Fruit fly (Drosophila melanogaster) whole organism, embryonic: ENCODE results near the gene Mvd.

ENCODE experiments used
- Abd-B ChIP-seq: fragments of 200-800 bp; sonication (Bioruptor generic); optimal IDR thresholded peaks from 2 replicates; lab custom pipeline; 2018; ENCODE audit warnings: missing biosample characterization, mild to moderate bottlenecking, missing genetic modification characterization, moderate library complexity
- Antp ChIP-seq: fragments of 200-800 bp; sonication (Bioruptor generic); optimal IDR thresholded peaks from 3 replicates; lab custom pipeline; 2016; ENCODE audit warnings: missing biosample characterization, missing genetic modification characterization
- Atf6 ChIP-seq: fragments of 200-800 bp; sonication (Bioruptor generic); IDR thresholded peaks from 2 replicates; pipeline ENCODE4 v1.3.6; 2022; ENCODE audit warnings: missing biosample characterization, missing genetic modification characterization
- BEAF-32 ChIP-seq: fragments of 200-800 bp; sonication (Bioruptor generic); optimal IDR thresholded peaks from 3 replicates; lab custom pipeline; 2017; ENCODE audit warnings: missing biosample characterization, missing genetic modification characterization, mild to moderate bottlenecking, moderate library complexity, missing genetic modification reagents
- CG10147 ChIP-seq: fragments of 200-800 bp; sonication (Bioruptor generic); optimal IDR thresholded peaks from 2 replicates; lab custom pipeline; 2019; ENCODE audit warnings: missing biosample characterization, mild to moderate bottlenecking, missing genetic modification characterization, moderate library complexity
- CG10321 ChIP-seq: fragments of 200-800 bp; sonication (Bioruptor generic); IDR thresholded peaks from 2 replicates; pipeline ENCODE4 v1.3.6; 2022; ENCODE audit warnings: missing biosample characterization, missing genetic modification characterization
- CG12219 ChIP-seq: fragments of 200-800 bp; sonication (Bioruptor generic); optimal IDR thresholded peaks from 3 replicates; lab custom pipeline; 2018; ENCODE audit warnings: missing biosample characterization, mild to moderate bottlenecking, missing genetic modification characterization
- CG13424 ChIP-seq: fragments of 200-800 bp; sonication (Bioruptor generic); optimal IDR thresholded peaks from 2 replicates; lab custom pipeline; 2019; ENCODE audit warnings: missing biosample characterization, mild to moderate bottlenecking, missing genetic modification characterization, moderate library complexity
- CG13624 ChIP-seq: fragments of 200-800 bp; sonication (Bioruptor generic); optimal IDR thresholded peaks from 2 replicates; lab custom pipeline; 2016; ENCODE audit warnings: missing biosample characterization, missing genetic modification characterization
- CG14965 ChIP-seq: fragments of 200-800 bp; sonication (Bioruptor generic); optimal IDR thresholded peaks from 2 replicates; lab custom pipeline; 2016; ENCODE audit warnings: missing biosample characterization, missing genetic modification characterization, borderline replicate concordance
- CG1603 ChIP-seq: fragments of 200-800 bp; sonication (Bioruptor generic); optimal IDR thresholded peaks from 2 replicates; lab custom pipeline; 2019; ENCODE audit warnings: missing biosample characterization, mild to moderate bottlenecking, missing genetic modification characterization, moderate library complexity
- CG16779 ChIP-seq: fragments of 200-800 bp; sonication (Bioruptor generic); IDR thresholded peaks from 2 replicates; pipeline ENCODE4 v1.3.6; 2022; ENCODE audit warnings: missing biosample characterization, missing genetic modification characterization
- CG17802 ChIP-seq: fragments of 200-800 bp; sonication (Bioruptor generic); optimal IDR thresholded peaks from 2 replicates; lab custom pipeline; 2018; ENCODE audit warnings: missing biosample characterization, mild to moderate bottlenecking, missing genetic modification characterization, moderate library complexity
- CG18011 ChIP-seq: fragments of 200-800 bp; sonication (Bioruptor generic); optimal IDR thresholded peaks from 2 replicates; lab custom pipeline; 2017; ENCODE audit warnings: missing biosample characterization, missing genetic modification characterization, mild to moderate bottlenecking, moderate library complexity, missing genotype
- CG2116 ChIP-seq: fragments of 200-800 bp; sonication (Bioruptor generic); optimal IDR thresholded peaks from 3 replicates; lab custom pipeline; 2018; ENCODE audit warnings: missing biosample characterization, mild to moderate bottlenecking, missing genetic modification characterization
- CG2129 ChIP-seq: fragments of 200-800 bp; sonication (Bioruptor generic); IDR thresholded peaks from 2 replicates; pipeline ENCODE4 v1.3.6; 2022; ENCODE audit warnings: missing biosample characterization, missing genetic modification characterization; ENCODE audit not compliant: partially characterized antibody
- CG30020 ChIP-seq: fragments of 200-800 bp; optimal IDR thresholded peaks from 2 replicates; lab custom pipeline; 2019; ENCODE audit warnings: missing biosample characterization, mild to moderate bottlenecking, missing genetic modification characterization, moderate library complexity
- CG34422 ChIP-seq: fragments of 200-800 bp; sonication (Bioruptor generic); IDR thresholded peaks from 3 replicates; pipeline ENCODE4 v1.3.6; 2022; ENCODE audit warnings: missing biosample characterization, missing genetic modification characterization
- CG6813 ChIP-seq: fragments of 200-800 bp; sonication (Bioruptor generic); optimal IDR thresholded peaks from 2 replicates; lab custom pipeline; 2017; ENCODE audit warnings: missing biosample characterization, missing genetic modification characterization, mild to moderate bottlenecking, moderate library complexity, missing genetic modification reagents
- CG7372 ChIP-seq: fragments of 200-800 bp; sonication (Bioruptor generic); IDR thresholded peaks from 2 replicates; pipeline ENCODE4 v1.3.6; 2022; ENCODE audit warnings: missing biosample characterization, missing genetic modification characterization
- Dref ChIP-seq: fragments of 200-800 bp; sonication (Bioruptor generic); IDR thresholded peaks from 2 replicates; pipeline ENCODE4 v1.3.6; 2022; ENCODE audit warnings: missing biosample characterization, missing genetic modification characterization
- E2f1 ChIP-seq: fragments of 200-800 bp; sonication (Bioruptor generic); IDR thresholded peaks from 2 replicates; pipeline ENCODE4 v1.3.6; 2022; ENCODE audit warnings: missing biosample characterization, missing genetic modification characterization
- HLH54F ChIP-seq: fragments of 200-800 bp; sonication (Bioruptor generic); optimal IDR thresholded peaks from 3 replicates; lab custom pipeline; 2016; ENCODE audit warnings: missing biosample characterization, missing genetic modification characterization
- Hey ChIP-seq: fragments of 200-800 bp; sonication (Bioruptor generic); optimal IDR thresholded peaks from 3 replicates; lab custom pipeline; 2018; ENCODE audit warnings: missing biosample characterization, mild to moderate bottlenecking, missing genetic modification characterization
- HmgZ ChIP-seq: fragments of 200-800 bp; sonication (Bioruptor generic); optimal IDR thresholded peaks from 2 replicates; lab custom pipeline; 2018; ENCODE audit warnings: missing biosample characterization, mild to moderate bottlenecking, missing genetic modification characterization
- Oli ChIP-seq: fragments of 200-800 bp; sonication (Bioruptor generic); optimal IDR thresholded peaks from 2 replicates; lab custom pipeline; 2018; ENCODE audit warnings: missing biosample characterization, mild to moderate bottlenecking, missing genetic modification characterization, moderate library complexity
- Ravus ChIP-seq: fragments of 200-800 bp; sonication (Bioruptor generic); IDR thresholded peaks from 2 replicates; pipeline ENCODE4 v1.3.6; 2022; ENCODE audit warnings: missing biosample characterization, missing genetic modification characterization
- YL-1 ChIP-seq: fragments of 200-800 bp; sonication (Bioruptor generic); optimal IDR thresholded peaks from 3 replicates; lab custom pipeline; 2017; ENCODE audit warnings: missing biosample characterization, mild to moderate bottlenecking, missing genetic modification characterization
- ap ChIP-seq: fragments of 200-800 bp; sonication (Bioruptor generic); IDR thresholded peaks from 2 replicates; pipeline ENCODE4 v1.3.6; 2022; ENCODE audit warnings: missing biosample characterization, missing genetic modification characterization
- az2 ChIP-seq: fragments of 200-800 bp; sonication (Bioruptor generic); optimal IDR thresholded peaks from 3 replicates; lab custom pipeline; 2016; ENCODE audit warnings: missing biosample characterization, missing genetic modification characterization
- bcd ChIP-seq: fragments of 200-800 bp; sonication (Bioruptor generic); optimal IDR thresholded peaks from 2 replicates; lab custom pipeline; 2017; ENCODE audit warnings: missing biosample characterization, mild to moderate bottlenecking, missing genetic modification characterization
- bigmax ChIP-seq: fragments of 200-800 bp; sonication (Bioruptor generic); optimal IDR thresholded peaks from 2 replicates; lab custom pipeline; 2018; ENCODE audit warnings: missing biosample characterization, mild to moderate bottlenecking, missing genetic modification characterization
- bsh ChIP-seq, 2 experiments: fragments of 200-800 bp; sonication (Bioruptor generic); optimal IDR thresholded peaks; 2 replicates each; lab custom pipeline; 2017 to 2018; ENCODE audit warnings: mild to moderate bottlenecking in 2 of 2, missing biosample characterization in 2 of 2, missing genetic modification characterization in 2 of 2, moderate library complexity in 1 of 2
- btn ChIP-seq: fragments of 200-800 bp; sonication (Bioruptor generic); optimal IDR thresholded peaks from 2 replicates; lab custom pipeline; 2016; ENCODE audit warnings: missing biosample characterization, missing genetic modification characterization
- cato ChIP-seq: fragments of 200-800 bp; sonication (Bioruptor generic); optimal IDR thresholded peaks from 2 replicates; lab custom pipeline; 2016; ENCODE audit warnings: missing biosample characterization, missing genetic modification characterization, borderline replicate concordance
- corto ChIP-seq: fragments of 200-800 bp; sonication (Bioruptor generic); optimal IDR thresholded peaks from 2 replicates; lab custom pipeline; 2016; ENCODE audit warnings: missing biosample characterization, mild to moderate bottlenecking, missing genetic modification characterization, moderate library complexity
- crc ChIP-seq: fragments of 200-800 bp; sonication (Bioruptor generic); optimal IDR thresholded peaks from 2 replicates; lab custom pipeline; 2016; ENCODE audit warnings: missing biosample characterization, missing genetic modification characterization
- ems ChIP-seq: fragments of 200-800 bp; sonication (Bioruptor generic); optimal IDR thresholded peaks from 3 replicates; lab custom pipeline; 2016; ENCODE audit warnings: missing biosample characterization, missing genetic modification characterization
- fd102C ChIP-seq: fragments of 200-800 bp; sonication (Bioruptor generic); optimal IDR thresholded peaks from 2 replicates; lab custom pipeline; 2018; ENCODE audit warnings: missing biosample characterization, mild to moderate bottlenecking, missing genetic modification characterization, moderate library complexity
- fd96Cb ChIP-seq: fragments of 200-800 bp; sonication (Bioruptor generic); optimal IDR thresholded peaks from 2 replicates; lab custom pipeline; 2018; ENCODE audit warnings: missing biosample characterization, mild to moderate bottlenecking, missing genetic modification characterization, moderate library complexity
- grau ChIP-seq: fragments of 200-800 bp; optimal IDR thresholded peaks from 3 replicates; lab custom pipeline; 2019; ENCODE audit warnings: missing biosample characterization, mild to moderate bottlenecking, missing genetic modification characterization, moderate library complexity
- nmo ChIP-seq: fragments of 200-800 bp; sonication (Bioruptor generic); optimal IDR thresholded peaks from 2 replicates; lab custom pipeline; 2018; ENCODE audit warnings: missing biosample characterization, mild to moderate bottlenecking, missing genetic modification characterization, moderate library complexity
- pzg ChIP-seq: fragments of 200-800 bp; sonication (Bioruptor generic); optimal IDR thresholded peaks from 3 replicates; lab custom pipeline; 2018; ENCODE audit warnings: missing biosample characterization, mild to moderate bottlenecking, missing genetic modification characterization, moderate library complexity
- row ChIP-seq: fragments of 200-800 bp; sonication (Bioruptor generic); IDR thresholded peaks from 3 replicates; pipeline ENCODE4 v1.3.6; 2022; ENCODE audit warnings: missing biosample characterization, missing genetic modification characterization
- scrt ChIP-seq: fragments of 200-800 bp; sonication (Bioruptor generic); optimal IDR thresholded peaks from 2 replicates; lab custom pipeline; 2018; ENCODE audit warnings: missing biosample characterization, mild to moderate bottlenecking, missing genetic modification characterization, moderate library complexity
- sqz ChIP-seq: fragments of 200-800 bp; sonication (Bioruptor generic); optimal IDR thresholded peaks from 3 replicates; lab custom pipeline; 2018; ENCODE audit warnings: missing biosample characterization, mild to moderate bottlenecking, missing genetic modification characterization
- sug ChIP-seq: fragments of 200-800 bp; optimal IDR thresholded peaks from 2 replicates; lab custom pipeline; 2019; ENCODE audit warnings: missing biosample characterization, mild to moderate bottlenecking, missing genetic modification characterization, moderate library complexity
- tin ChIP-seq: fragments of 200-800 bp; sonication (Bioruptor generic); optimal IDR thresholded peaks from 3 replicates; lab custom pipeline; 2016; ENCODE audit warnings: missing biosample characterization, missing genetic modification characterization
- z ChIP-seq: fragments of 200-800 bp; sonication (Bioruptor generic); IDR thresholded peaks from 3 replicates; pipeline ENCODE4 v1.3.6; 2022; ENCODE audit warnings: missing biosample characterization, missing genetic modification characterization
- zen2 ChIP-seq: fragments of 200-800 bp; sonication (Bioruptor generic); IDR thresholded peaks from 3 replicates; pipeline ENCODE4 v1.3.6; 2022; ENCODE audit warnings: missing biosample characterization, missing genetic modification characterization; ENCODE audit not compliant: partially characterized antibody

The Mvd gene

DNA sequence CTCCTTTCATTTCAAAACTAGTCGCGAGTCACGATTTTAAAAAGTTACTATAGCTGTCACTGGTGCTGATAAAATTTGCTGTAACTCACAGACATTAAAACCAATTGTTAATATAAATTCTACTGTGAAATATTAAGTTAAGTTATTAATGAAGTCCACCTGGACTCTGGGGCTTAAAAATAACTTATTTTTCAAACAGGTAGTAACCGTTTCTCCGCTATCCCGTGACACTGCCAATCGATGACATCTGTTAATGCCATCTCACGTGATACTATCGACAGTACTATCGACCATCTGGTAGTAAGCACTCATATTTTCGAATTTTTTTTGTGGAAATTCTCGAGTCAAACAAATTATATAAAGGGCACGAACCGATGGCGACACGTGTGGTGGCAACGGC is 15.0 kb upstream of the Mvd start, which contains the start of the genes CG12379 and MagR (continued):
- peak; percentile 39 for TF ChIP-seq ems (GFP tag; lab: Kevin White, UChicago)
- peak; percentile 4 for TF ChIP-seq fd96Cb (tag; lab: Kevin White, UChicago)
- TF ChIP-seq az2 (GFP tag; lab: Kevin White, UChicago): peak; percentile 31
- peak; percentile 35 for TF ChIP-seq crc (GFP tag; lab: Kevin White, UChicago)
- no peak for TF ChIP-seq CG17802
- no peak for TF ChIP-seq sqz (GFP tag; lab: Kevin White, UChicago)
- TF ChIP-seq Dref: peak; percentile 69
- TF ChIP-seq Ravus (GFP tag; lab: Robert Waterston, UW): no peak
- TF ChIP-seq CG18011: peak; percentile 25
- TF ChIP-seq Abd-B (GFP tag; lab: Kevin White, UChicago): peak; percentile 63
- TF ChIP-seq HLH54F (GFP tag; lab: Kevin White, UChicago): peak; percentile 63
- peak; percentile 21 for TF ChIP-seq CG13624
- TF ChIP-seq CG10321: no peak
- peak; percentile 59; the same call in 1 of the 2 replicates for TF ChIP-seq Atf6 (GFP tag; lab: Robert Waterston, UW)
- TF ChIP-seq btn (GFP tag; lab: Kevin White, UChicago): no peak
- TF ChIP-seq CG10147 (GFP tag; lab: Kevin White, UChicago): peak; percentile 69
- TF ChIP-seq CG30020 (tag; lab: Kevin White, UChicago): peak; percentile 75
- TF ChIP-seq CG12219: no peak
- peak; percentile 42 for TF ChIP-seq HmgZ (tag; lab: Kevin White, UChicago)
- no peak for TF ChIP-seq scrt (GFP tag; lab: Kevin White, UChicago)
- peak; percentile 80 for TF ChIP-seq nmo
- TF ChIP-seq CG2116 (GFP tag; lab: Kevin White, UChicago): peak; percentile 79
- TF ChIP-seq grau (tag; lab: Kevin White, UChicago): peak; percentile 70
- TF ChIP-seq bigmax: no peak
- no peak for TF ChIP-seq corto (GFP tag; lab: Kevin White, UChicago)
- peak; percentile 58 for TF ChIP-seq pzg
- TF ChIP-seq CG7372 (GFP tag; lab: Robert Waterston, UW): peak; percentile 40; the same call in 1 of the 2 replicates
- TF ChIP-seq Hey: no peak
- TF ChIP-seq CG16779 (GFP tag; lab: Robert Waterston, UW): no peak
- TF ChIP-seq sug (tag; lab: Kevin White, UChicago): peak; percentile 83
- peak; percentile 51 for TF ChIP-seq Antp (GFP tag; lab: Kevin White, UChicago)
- TF ChIP-seq CG13424 (tag; lab: Kevin White, UChicago): peak; percentile 71
- TF ChIP-seq cato: no peak
- TF ChIP-seq tin (GFP tag; lab: Kevin White, UChicago): peak; percentile 61
- TF ChIP-seq zen2 (GFP tag; lab: Robert Waterston, UW): peak; percentile 37; the same call in 1 of the 3 replicates
- no peak for TF ChIP-seq CG6813 (GFP tag; lab: Kevin White, UChicago)
- TF ChIP-seq CG14965 (GFP tag; lab: Kevin White, UChicago): no peak
- TF ChIP-seq z (GFP tag; lab: Robert Waterston, UW): no peak
- peak; percentile 20 for TF ChIP-seq YL-1 (GFP tag; lab: Kevin White, UChicago)
- no peak for TF ChIP-seq CG34422 (GFP tag; lab: Robert Waterston, UW)
- peak; percentile 32; the same call in 1 of the 2 replicates for TF ChIP-seq E2f1
- peak; percentile 91 for TF ChIP-seq BEAF-32 (GFP tag; lab: Kevin White, UChicago)
- peak; percentile 95 for TF ChIP-seq row (GFP tag; lab: Robert Waterston, UW)
- no peak for TF ChIP-seq bcd (GFP tag; lab: Kevin White, UChicago)
- TF ChIP-seq fd102C: no peak
- peak in 1 of 2 experiments; percentile 7 for TF ChIP-seq bsh (GFP tag; optimal IDR thresholded peaks at IDR 0.05; lab: Kevin White, UChicago)
- peak; percentile 48 for TF ChIP-seq CG2129 (GFP tag; lab: Robert Waterston, UW)
- TF ChIP-seq ap: no peak
- peak; percentile 57 for TF ChIP-seq CG1603 (tag; lab: Kevin White, UChicago)
- no peak for TF ChIP-seq Oli (tag; lab: Kevin White, UChicago)
